Fruit fly (Drosophila melanogaster): ENCODE results near the gene CG14089.

Gene CG14089

DNA sequence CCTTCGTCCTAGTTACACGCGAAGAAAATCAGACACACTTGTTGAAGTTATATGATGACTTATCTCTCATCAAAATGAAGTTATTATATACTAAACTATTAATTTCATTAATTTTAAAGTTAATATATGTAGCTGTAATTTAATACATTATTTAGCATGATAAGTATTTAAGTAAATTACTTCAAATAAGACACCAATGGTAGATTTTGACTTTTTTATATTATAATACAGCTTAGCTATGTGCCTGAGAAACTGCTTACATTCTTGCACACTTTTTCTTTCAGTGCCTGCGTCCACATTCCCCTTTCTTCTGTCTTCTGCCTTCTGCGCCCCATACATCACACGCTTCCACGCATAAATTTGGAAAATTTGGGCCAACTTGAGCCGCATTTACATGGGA, 29.0 kb downstream of the CG14089 start (continued):
- TF ChIP-seq CG3847 (GFP tag; IDR thresholded peaks at IDR 0.05) = no peak
- TF ChIP-seq Asciz (GFP tag; optimal IDR thresholded peaks at IDR 0.05) = no peak
- no peak for TF ChIP-seq ind (GFP tag; optimal IDR thresholded peaks at IDR 0.05)
- TF ChIP-seq CG6683 (GFP tag; optimal IDR thresholded peaks at IDR 0.05) = no peak
- peak; percentile 46 for TF ChIP-seq Blimp-1 (GFP tag; optimal IDR thresholded peaks at IDR 0.05)
- TF ChIP-seq CG8478 (optimal IDR thresholded peaks at IDR 0.05) = no peak
- no peak for TF ChIP-seq CG12155 (GFP tag; optimal IDR thresholded peaks at IDR 0.05)
- no peak for TF ChIP-seq prd (optimal IDR thresholded peaks at IDR 0.05)
- TF ChIP-seq prd (GFP tag; IDR thresholded peaks at IDR 0.05) = no peak
- TF ChIP-seq oc (tag; optimal IDR thresholded peaks at IDR 0.05) = no peak
- TF ChIP-seq ERR (GFP tag; optimal IDR thresholded peaks at IDR 0.05) = no peak
- peak; percentile 50 for TF ChIP-seq CG18262 (tag; optimal IDR thresholded peaks at IDR 0.05)
- no peak for TF ChIP-seq H15 (GFP tag; IDR thresholded peaks at IDR 0.05)
- no peak for TF ChIP-seq Lpt (GFP tag; optimal IDR thresholded peaks at IDR 0.05)
- no peak for TF ChIP-seq ssp (GFP tag; IDR thresholded peaks at IDR 0.05)
- no peak for TF ChIP-seq stc (GFP tag; IDR thresholded peaks at IDR 0.05)
- no peak for TF ChIP-seq HmgZ (tag; optimal IDR thresholded peaks at IDR 0.05)
- TF ChIP-seq CG7963 (GFP tag; IDR thresholded peaks at IDR 0.05; ENCODE audit: partially characterized antibody) = no peak
- TF ChIP-seq CG6654 (GFP tag; optimal IDR thresholded peaks at IDR 0.05) = no peak
- no peak for TF ChIP-seq en (GFP tag; optimal IDR thresholded peaks at IDR 0.05)
- TF ChIP-seq CG12659 (GFP tag; optimal IDR thresholded peaks at IDR 0.05) = no peak
- TF ChIP-seq grn (GFP tag; optimal IDR thresholded peaks at IDR 0.05) = no peak
- TF ChIP-seq pfk (GFP tag; optimal IDR thresholded peaks at IDR 0.05) = no peak
- no peak for TF ChIP-seq tx (GFP tag; optimal IDR thresholded peaks at IDR 0.05)
- no peak for TF ChIP-seq Poxn (GFP tag; IDR thresholded peaks at IDR 0.05)
- no peak for TF ChIP-seq cas (GFP tag; IDR thresholded peaks at IDR 0.05)
- TF ChIP-seq shn (GFP tag; optimal IDR thresholded peaks at IDR 0.05) = no peak
- no peak for TF ChIP-seq dan (GFP tag; IDR thresholded peaks at IDR 0.05)
- no peak for TF ChIP-seq rib (GFP tag; IDR thresholded peaks at IDR 0.05)
- no peak for TF ChIP-seq CG1529 (GFP tag; optimal IDR thresholded peaks at IDR 0.05)
- TF ChIP-seq CG5953 (GFP tag; IDR thresholded peaks at IDR 0.05) = no peak
- no peak for TF ChIP-seq CG2889 (GFP tag; IDR thresholded peaks at IDR 0.05)
- TF ChIP-seq ATbp (GFP tag; optimal IDR thresholded peaks at IDR 0.05) = peak; percentile 1
- TF ChIP-seq sd (tag; optimal IDR thresholded peaks at IDR 0.05) = no peak
- TF ChIP-seq CG33557 (GFP tag; optimal IDR thresholded peaks at IDR 0.05) = no peak
- no peak for TF ChIP-seq Dad (GFP tag; optimal IDR thresholded peaks at IDR 0.05)
- TF ChIP-seq CG13123 (GFP tag; optimal IDR thresholded peaks at IDR 0.05) = no peak
- peak; percentile 55 for TF ChIP-seq grau (tag; optimal IDR thresholded peaks at IDR 0.05)
- TF ChIP-seq dimm (GFP tag; IDR thresholded peaks at IDR 0.05) = no peak
- TF ChIP-seq esg (GFP tag; conservative IDR thresholded peaks at IDR 0.05) = no peak
- TF ChIP-seq CG17361 (GFP tag; IDR thresholded peaks at IDR 0.05) = peak; percentile 67; the same call in 2 of the 3 replicates
- TF ChIP-seq gsb-n (tag; optimal IDR thresholded peaks at IDR 0.05) = no peak
- no peak for TF ChIP-seq mirr (GFP tag; optimal IDR thresholded peaks at IDR 0.05)
- TF ChIP-seq CG7839 (tag; optimal IDR thresholded peaks at IDR 0.05) = peak; percentile 55
- no peak for TF ChIP-seq CG6175 (GFP tag; IDR thresholded peaks at IDR 0.05)
- no peak for TF ChIP-seq HLHmδ (GFP tag; optimal IDR thresholded peaks at IDR 0.05)
- TF ChIP-seq Bdp1 (GFP tag; optimal IDR thresholded peaks at IDR 0.05) = no peak
- TF ChIP-seq CG14050 (GFP tag; IDR thresholded peaks at IDR 0.05) = no peak
- no peak for TF ChIP-seq CG34224 (GFP tag; IDR thresholded peaks at IDR 0.05; ENCODE audit: partially characterized antibody)
- no peak for TF ChIP-seq Tbp (GFP tag; optimal IDR thresholded peaks at IDR 0.05)
- 0 out of 3 replicates have a peak, but pooled peaks have one; percentile 29 for TF ChIP-seq dysf (GFP tag; IDR thresholded peaks at IDR 0.05)
- TF ChIP-seq CG12299 (tag; optimal IDR thresholded peaks at IDR 0.05) = no peak
- TF ChIP-seq odd (GFP tag; optimal IDR thresholded peaks at IDR 0.05) = no peak
- TF ChIP-seq her (GFP tag; optimal IDR thresholded peaks at IDR 0.05) = no peak
